Fruit fly (Drosophila melanogaster): Measurements from ENCODE around the gene TyrRII.
A peak's percentile ranks its signal among the peaks of the same experiment; 100 is the strongest.

The TyrRII gene

DNA sequence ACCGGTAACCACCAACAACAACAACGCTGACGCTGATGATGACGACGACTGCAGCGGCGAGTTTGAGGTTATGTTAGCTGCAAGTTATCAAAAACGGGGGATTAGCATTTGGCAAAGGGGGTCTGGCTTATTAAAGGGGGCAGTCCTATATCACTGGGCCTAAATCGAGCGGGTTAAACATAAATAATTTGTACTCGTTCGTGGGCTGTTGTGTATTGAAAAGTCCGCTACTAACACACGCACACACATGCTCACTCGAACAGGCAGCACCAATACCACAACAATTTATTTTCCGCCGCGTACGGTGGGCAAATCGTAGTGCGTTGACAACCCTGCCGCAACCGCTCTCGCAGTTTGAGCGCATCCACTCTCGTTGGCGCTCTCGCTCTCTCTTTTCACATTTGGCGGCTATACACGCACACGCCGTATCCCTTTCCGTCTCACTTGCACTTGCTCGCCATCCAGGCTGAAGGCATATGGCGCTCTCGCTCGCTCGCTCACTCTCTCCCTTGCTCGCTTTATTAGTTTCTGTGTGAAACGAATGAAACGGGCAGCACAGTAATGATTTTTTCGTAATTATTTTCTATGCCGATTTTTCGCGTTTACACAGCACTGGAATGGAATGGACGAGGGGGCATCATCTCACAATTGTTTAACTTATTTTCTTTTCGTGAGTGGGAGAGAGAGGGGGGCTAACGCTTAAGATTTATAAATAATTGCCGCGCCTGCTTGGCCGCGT lies 19.4 kb upstream of the TyrRII start (continued):
- TF ChIP-seq Hr39 (GFP tag; optimal IDR thresholded peaks at IDR 0.05) (no peak), CG10631 (GFP tag; optimal IDR thresholded peaks at IDR 0.05) (no peak), Hr4 (GFP tag; optimal IDR thresholded peaks at IDR 0.05) (no peak), CG6792 (GFP tag; optimal IDR thresholded peaks at IDR 0.05) (no peak), CG16779 (tag; optimal IDR thresholded peaks at IDR 0.05) (peak; percentile 52), CG32006 (GFP tag; optimal IDR thresholded peaks at IDR 0.05) (peak; percentile 43), CG11762 (GFP tag; optimal IDR thresholded peaks at IDR 0.05; ENCODE audit: insufficient read depth) (no peak), CG34406 (GFP tag; optimal IDR thresholded peaks at IDR 0.05) (peak; percentile 10), Hr38 (GFP tag; optimal IDR thresholded peaks at IDR 0.05) (no peak), CG1621 (tag; optimal IDR thresholded peaks at IDR 0.05) (peak; percentile 55), Lpt (GFP tag; optimal IDR thresholded peaks at IDR 0.05) (peak; percentile 38), fd85E (GFP tag; optimal IDR thresholded peaks at IDR 0.05) (peak; percentile 1), net (GFP tag; optimal IDR thresholded peaks at IDR 0.05) (peak; percentile 24), Ets21C (GFP tag; optimal IDR thresholded peaks at IDR 0.05) (no peak), dsx (GFP tag; optimal IDR thresholded peaks at IDR 0.05; ENCODE audit: poor library complexity, severe bottlenecking) (peak; percentile 45), CG3919 (GFP tag; optimal IDR thresholded peaks at IDR 0.05) (peak; percentile 42), CG15336 (GFP tag; IDR thresholded peaks at IDR 0.05) (no peak)

DNA sequence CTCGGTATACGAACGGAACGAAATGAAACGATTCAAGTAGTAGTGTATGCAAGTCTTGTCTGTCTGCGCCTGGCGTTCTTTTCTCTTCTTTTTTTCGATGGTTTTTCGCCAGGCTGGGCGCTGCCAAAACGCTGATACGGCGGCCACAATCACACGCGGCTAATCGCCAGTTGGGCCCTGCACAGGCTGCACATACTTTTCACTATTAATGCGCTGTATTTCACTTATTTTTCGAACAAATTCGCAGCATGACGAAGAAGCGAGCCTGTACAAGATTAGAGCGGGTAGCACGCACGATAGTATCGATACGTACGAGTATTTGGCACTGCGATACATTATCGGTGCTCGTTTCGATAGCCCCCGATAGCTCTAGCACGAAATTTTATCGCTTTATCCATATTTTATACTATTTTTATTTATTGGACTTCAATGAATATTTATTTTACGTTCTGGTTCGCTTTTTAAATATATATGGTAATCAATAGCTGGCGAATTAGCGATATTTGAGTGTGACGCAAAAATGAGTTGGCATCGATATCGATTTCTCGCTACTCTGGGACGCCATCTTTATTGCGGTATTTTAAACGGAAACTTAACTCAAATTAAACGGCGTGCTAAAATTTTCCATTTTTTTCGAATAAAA lies 18.2 kb upstream of the TyrRII start, which contains the start of gene osa:
Gene osa (minus strand): TSS at position 300 of the 643 bp plus-strand sequence.
- TF ChIP-seq CG9139 (GFP tag; optimal IDR thresholded peaks at IDR 0.05), result peak; percentile 3
- peak; percentile 19 for TF ChIP-seq Hr39 (GFP tag; optimal IDR thresholded peaks at IDR 0.05)
- TF ChIP-seq OdsH (GFP tag; optimal IDR thresholded peaks at IDR 0.05), result no peak
- TF ChIP-seq lz (GFP tag; optimal IDR thresholded peaks at IDR 0.05), result peak; percentile 14
- TF ChIP-seq CG11294 (GFP tag; IDR thresholded peaks at IDR 0.05), result no peak
- TF ChIP-seq CG16779 (tag; optimal IDR thresholded peaks at IDR 0.05), result no peak
- no peak for TF ChIP-seq CG1621 (tag; optimal IDR thresholded peaks at IDR 0.05)
- TF ChIP-seq Eip75B (GFP tag; optimal IDR thresholded peaks at IDR 0.05), result no peak
- TF ChIP-seq CG6276 (GFP tag; optimal IDR thresholded peaks at IDR 0.05), result no peak
- TF ChIP-seq Eip78C (GFP tag), result peak; percentile 52
- TF ChIP-seq ss (GFP tag; optimal IDR thresholded peaks at IDR 0.05), result peak in 1 of 2 experiments; percentile 29
- TF ChIP-seq CG34406 (GFP tag; optimal IDR thresholded peaks at IDR 0.05), result no peak
- TF ChIP-seq Smox (GFP tag; optimal IDR thresholded peaks at IDR 0.05), result peak; percentile 27
- peak; percentile 2 for TF ChIP-seq CG10631 (GFP tag; optimal IDR thresholded peaks at IDR 0.05)
- TF ChIP-seq dac (GFP tag; optimal IDR thresholded peaks at IDR 0.05), result no peak
- no peak for TF ChIP-seq fd59A (GFP tag; optimal IDR thresholded peaks at IDR 0.05)
- peak; percentile 28 for TF ChIP-seq Sox14 (GFP tag; optimal IDR thresholded peaks at IDR 0.05)
- TF ChIP-seq CG11762 (GFP tag; optimal IDR thresholded peaks at IDR 0.05; ENCODE audit: insufficient read depth), result no peak
- TF ChIP-seq Sox102F (GFP tag; optimal IDR thresholded peaks at IDR 0.05), result no peak
- no peak for TF ChIP-seq topi (GFP tag; optimal IDR thresholded peaks at IDR 0.05)
- TF ChIP-seq Met (GFP tag; optimal IDR thresholded peaks at IDR 0.05), result no peak
- peak; percentile 20 for TF ChIP-seq CG3919 (GFP tag; optimal IDR thresholded peaks at IDR 0.05)
- no peak for TF ChIP-seq achi (GFP tag; optimal IDR thresholded peaks at IDR 0.05)
- peak; percentile 64 for TF ChIP-seq svp (GFP tag)
- peak; percentile 32 for TF ChIP-seq CG3032 (tag; optimal IDR thresholded peaks at IDR 0.05)
